Fruit fly (Drosophila melanogaster) whole organism, pupa: ENCODE data around the gene beag.

Source experiments
- CG4496 ChIP-seq: fragments of 200-800 bp; sonication (Bioruptor generic); IDR thresholded peaks from 3 replicates; pipeline ENCODE4 v1.3.6; 2022; ENCODE audit warnings: missing biosample characterization, missing genetic modification characterization
- CG8159 ChIP-seq: fragments of 200-800 bp; sonication (Bioruptor generic); optimal IDR thresholded peaks from 3 replicates; lab custom pipeline; 2018; ENCODE audit warnings: missing biosample characterization, mild to moderate bottlenecking, missing genetic modification characterization, moderate library complexity
- Pif1B ChIP-seq: fragments of 200-800 bp; sonication (Bioruptor generic); optimal IDR thresholded peaks from 3 replicates; lab custom pipeline; 2016; ENCODE audit warnings: missing biosample characterization, missing genetic modification characterization
- fd96Ca ChIP-seq: fragments of 200-800 bp; sonication (Bioruptor generic); IDR thresholded peaks from 3 replicates; pipeline ENCODE4 v1.3.6; 2022; ENCODE audit warnings: missing biosample characterization, missing genetic modification characterization

DNA sequence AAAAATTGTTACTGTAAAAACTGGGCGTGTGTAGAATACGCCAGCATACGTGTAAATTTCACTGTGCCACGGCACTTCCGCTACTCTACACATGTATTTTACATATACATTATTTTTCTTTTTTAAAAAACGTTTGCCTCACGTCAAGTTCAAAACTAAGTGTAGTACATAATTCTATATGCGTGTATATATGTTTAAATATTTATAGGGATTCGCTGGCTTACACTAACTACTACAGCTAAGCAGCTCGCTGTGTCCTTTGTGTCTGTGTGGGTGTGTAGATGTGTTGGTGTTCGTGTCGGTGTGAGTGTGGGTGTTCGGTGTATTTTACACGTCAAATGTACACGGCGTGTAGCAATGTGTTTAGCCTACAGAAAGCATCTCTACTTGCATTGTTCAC is 3.5 kb upstream of the beag start:
- TF ChIP-seq CG4496 (GFP tag; lab: Robert Waterston, UW) (no peak), CG8159 (no peak), Pif1B (GFP tag; lab: Kevin White, UChicago) (no peak), fd96Ca (GFP tag; lab: Robert Waterston, UW) (no peak)
